Worm (Caenorhabditis elegans): ENCODE results near the gene nhr-253.

DNA sequence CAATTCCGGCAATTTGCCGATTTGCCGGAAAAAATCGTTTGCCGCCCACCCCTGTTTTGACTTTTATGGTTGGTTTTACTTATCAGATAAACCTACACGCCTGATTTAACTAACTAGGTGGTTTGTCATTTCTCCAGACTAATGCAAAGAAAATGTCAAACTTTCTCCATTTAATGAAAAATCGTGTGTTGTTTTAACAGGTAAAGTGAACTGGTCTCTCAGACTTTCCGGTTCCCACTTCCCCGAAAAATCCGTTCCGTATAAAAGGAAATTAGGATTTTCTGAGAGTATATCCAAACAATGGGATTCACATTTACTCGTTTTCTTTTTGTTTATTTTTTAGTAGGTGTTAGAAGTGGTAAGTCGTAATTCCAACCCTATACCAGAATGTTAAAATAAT is 31.7 kb upstream of the nhr-253 start, which contains the start of gene mltn-6:
- no peak for TF ChIP-seq aly-2 (tag; optimal IDR thresholded peaks at IDR 0.05)
- TF ChIP-seq fos-1 (tag; optimal IDR thresholded peaks at IDR 0.05): no peak
- TF ChIP-seq F13H6.1 (tag; optimal IDR thresholded peaks at IDR 0.05): no peak
- TF ChIP-seq nhr-237 (tag; optimal IDR thresholded peaks at IDR 0.05): no peak
